Worm (Caenorhabditis elegans) whole organism, L1 larva: ENCODE data around the gene ptr-3.

Experiments used
- ama-1 ChIP-seq: fragments of 150-350 bp; optimal IDR thresholded peaks from 2 replicates; lab custom pipeline; 2014
- ceh-63 ChIP-seq: fragments of 200-800 bp; sonication (Bioruptor generic); optimal IDR thresholded peaks from 2 replicates; lab custom pipeline; 2018; ENCODE audit warnings: mild to moderate bottlenecking, missing genetic modification characterization, missing compliant biosample characterization
- ceh-90 ChIP-seq: sonication (generic microtip); optimal IDR thresholded peaks from 2 replicates; lab custom pipeline; 2016; ENCODE audit warnings: missing genetic modification characterization, missing compliant biosample characterization
- efl-1 ChIP-seq, 4 experiments: fragments of 150-350 bp; optimal IDR thresholded peaks in 3 of 4; peaks in 1 of 4; 1 replicate in 1 of 4; 2 replicates in 3 of 4; lab custom pipeline; 2014; ENCODE audit warnings: missing biosample characterization in 2 of 4, missing genetic modification characterization in 2 of 4, missing genetic modification reagents in 2 of 4
- irx-1 ChIP-seq: sonication (generic microtip); optimal IDR thresholded peaks from 2 replicates; lab custom pipeline; 2016; ENCODE audit warnings: missing genetic modification characterization, missing compliant biosample characterization
- mep-1 ChIP-seq: fragments of 150-350 bp; optimal IDR thresholded peaks from 2 replicates; lab custom pipeline; 2014; ENCODE audit warnings: missing biosample characterization, missing genetic modification characterization
- nhr-237 ChIP-seq: fragments of 150-350 bp; optimal IDR thresholded peaks from 2 replicates; lab custom pipeline; 2014; ENCODE audit warnings: missing biosample characterization, missing genetic modification characterization
- snpc-4 ChIP-seq: fragments of 150-350 bp; optimal IDR thresholded peaks from 2 replicates; lab custom pipeline; 2014; ENCODE audit warnings: missing biosample characterization, missing genetic modification characterization
- zag-1 ChIP-seq: fragments of 150-350 bp; optimal IDR thresholded peaks from 2 replicates; lab custom pipeline; 2014; ENCODE audit warnings: missing biosample characterization, missing genetic modification characterization

ce11 chrII:367455-367854 lies at the start of gene ptr-3:
- no peak for TF ChIP-seq efl-1 (optimal IDR thresholded peaks at IDR 0.05; lab: Kevin White, UChicago)
- no peak for TF ChIP-seq efl-1 (GFP tag; optimal IDR thresholded peaks at IDR 0.05 in 1 of 2; lab: Kevin White, UChicago)
- no peak for TF ChIP-seq irx-1
- TF ChIP-seq ama-1 (lab: Kevin White, UChicago): no peak
- no peak for TF ChIP-seq mep-1 (tag; lab: Kevin White, UChicago)
- no peak for TF ChIP-seq ceh-90
- TF ChIP-seq nhr-237 (tag; lab: Kevin White, UChicago): no peak
- TF ChIP-seq snpc-4 (tag; lab: Kevin White, UChicago): no peak
- no peak for TF ChIP-seq ceh-63 (GFP tag; lab: Kevin White, UChicago)
- TF ChIP-seq zag-1 (tag; lab: Kevin White, UChicago): no peak
